Fruit fly (Drosophila melanogaster) whole organism, embryonic: ENCODE data around the gene corn.
A peak's percentile ranks its signal among the peaks of the same experiment; 100 is the strongest.

Source experiments
- B-H2 ChIP-seq: fragments of 200-800 bp; sonication (Bioruptor generic); optimal IDR thresholded peaks from 2 replicates; lab custom pipeline; 2018; ENCODE audit warnings: missing biosample characterization, mild to moderate bottlenecking, missing genetic modification characterization
- BtbVII ChIP-seq: fragments of 200-800 bp; sonication (Bioruptor generic); optimal IDR thresholded peaks from 3 replicates; lab custom pipeline; 2017; ENCODE audit warnings: missing biosample characterization, mild to moderate bottlenecking, missing genetic modification characterization
- C15 ChIP-seq: fragments of 200-800 bp; sonication (Bioruptor generic); IDR thresholded peaks from 3 replicates; pipeline ENCODE4 v1.3.6; 2022; ENCODE audit warnings: missing biosample characterization, missing genetic modification characterization
- CG10462 ChIP-seq: fragments of 200-800 bp; sonication (Bioruptor generic); optimal IDR thresholded peaks from 2 replicates; lab custom pipeline; 2016; ENCODE audit warnings: missing biosample characterization, missing genetic modification characterization
- CG10543 ChIP-seq: fragments of 200-800 bp; sonication (Bioruptor generic); optimal IDR thresholded peaks from 3 replicates; lab custom pipeline; 2017; ENCODE audit warnings: missing biosample characterization, mild to moderate bottlenecking, missing genetic modification characterization, moderate library complexity
- CG11504 ChIP-seq: fragments of 200-800 bp; sonication (Bioruptor generic); optimal IDR thresholded peaks from 3 replicates; lab custom pipeline; 2019; ENCODE audit warnings: missing biosample characterization, mild to moderate bottlenecking, missing genetic modification characterization, moderate library complexity
- CG13624 ChIP-seq: fragments of 200-800 bp; sonication (Bioruptor generic); optimal IDR thresholded peaks from 2 replicates; lab custom pipeline; 2016; ENCODE audit warnings: missing biosample characterization, missing genetic modification characterization
- CG14667 ChIP-seq: fragments of 200-800 bp; sonication (Bioruptor generic); IDR thresholded peaks from 2 replicates; pipeline ENCODE4 v1.3.6; 2022; ENCODE audit warnings: missing biosample characterization, missing genetic modification characterization
- CG1529 ChIP-seq: fragments of 200-800 bp; sonication (Bioruptor generic); optimal IDR thresholded peaks from 3 replicates; lab custom pipeline; 2018; ENCODE audit warnings: missing biosample characterization, missing genetic modification characterization
- CG15479 ChIP-seq: fragments of 200-800 bp; sonication (Bioruptor generic); optimal IDR thresholded peaks from 3 replicates; lab custom pipeline; 2019; ENCODE audit warnings: missing biosample characterization, mild to moderate bottlenecking, missing genetic modification characterization, moderate library complexity
- CG17802 ChIP-seq: fragments of 200-800 bp; sonication (Bioruptor generic); optimal IDR thresholded peaks from 2 replicates; lab custom pipeline; 2018; ENCODE audit warnings: missing biosample characterization, mild to moderate bottlenecking, missing genetic modification characterization, moderate library complexity
- CG18619 ChIP-seq: fragments of 200-800 bp; sonication (Bioruptor generic); optimal IDR thresholded peaks from 3 replicates; lab custom pipeline; 2017; ENCODE audit warnings: missing biosample characterization, mild to moderate bottlenecking, missing genetic modification characterization
- CG2202 ChIP-seq: fragments of 200-800 bp; sonication (Bioruptor generic); optimal IDR thresholded peaks from 2 replicates; lab custom pipeline; 2018; ENCODE audit warnings: missing biosample characterization, mild to moderate bottlenecking, missing genetic modification characterization
- CG3163 ChIP-seq: fragments of 200-800 bp; sonication (Bioruptor generic); optimal IDR thresholded peaks from 3 replicates; lab custom pipeline; 2016; ENCODE audit warnings: missing biosample characterization, missing genetic modification characterization
- CG32772 ChIP-seq: fragments of 200-800 bp; sonication (Bioruptor generic); IDR thresholded peaks from 2 replicates; pipeline ENCODE4 v1.3.6; 2022; ENCODE audit warnings: missing biosample characterization, missing genetic modification characterization
- CG4328 ChIP-seq: fragments of 200-800 bp; sonication (Bioruptor generic); optimal IDR thresholded peaks from 3 replicates; lab custom pipeline; 2017; ENCODE audit warnings: missing biosample characterization, missing genetic modification reagents, missing genetic modification characterization
- CG5180 ChIP-seq: fragments of 200-800 bp; sonication (Bioruptor generic); optimal IDR thresholded peaks from 3 replicates; lab custom pipeline; 2017; ENCODE audit warnings: missing biosample characterization, missing genetic modification characterization, mild to moderate bottlenecking, moderate library complexity, missing genetic modification reagents
- CG5245 ChIP-seq: fragments of 200-800 bp; sonication (Bioruptor generic); optimal IDR thresholded peaks from 3 replicates; lab custom pipeline; 2016; ENCODE audit warnings: missing biosample characterization, missing genetic modification characterization
- CG6254 ChIP-seq: fragments of 200-800 bp; sonication (Bioruptor generic); optimal IDR thresholded peaks from 3 replicates; lab custom pipeline; 2017; ENCODE audit warnings: mild to moderate bottlenecking, missing biosample characterization, missing genetic modification reagents, missing genetic modification characterization
- CG7357 ChIP-seq: fragments of 200-800 bp; sonication (Bioruptor generic); IDR thresholded peaks from 3 replicates; pipeline ENCODE4 v1.3.6; 2022; ENCODE audit warnings: missing biosample characterization, missing genetic modification characterization
- D19B ChIP-seq: fragments of 200-800 bp; sonication (Bioruptor generic); optimal IDR thresholded peaks from 2 replicates; lab custom pipeline; 2017; ENCODE audit warnings: missing biosample characterization, mild to moderate bottlenecking, missing genetic modification characterization
- Dad ChIP-seq: fragments of 200-800 bp; sonication (Bioruptor generic); optimal IDR thresholded peaks from 3 replicates; lab custom pipeline; 2016; ENCODE audit warnings: missing biosample characterization, missing genetic modification characterization
- Doc2 ChIP-seq: fragments of 200-800 bp; sonication (Bioruptor generic); IDR thresholded peaks from 2 replicates; pipeline ENCODE4 v1.3.6; 2022; ENCODE audit warnings: missing biosample characterization, missing genetic modification characterization
- Doc3 ChIP-seq: fragments of 200-800 bp; sonication (Bioruptor generic); IDR thresholded peaks from 3 replicates; pipeline ENCODE4 v1.3.6; 2022; ENCODE audit warnings: missing biosample characterization, missing genetic modification characterization; ENCODE audit not compliant: partially characterized antibody
- E2f1 ChIP-seq: fragments of 200-800 bp; sonication (Bioruptor generic); IDR thresholded peaks from 2 replicates; pipeline ENCODE4 v1.3.6; 2022; ENCODE audit warnings: missing biosample characterization, missing genetic modification characterization
- Ets65A ChIP-seq: fragments of 200-800 bp; sonication (Bioruptor generic); peaks from one replicate; lab custom pipeline; 2016; ENCODE audit warnings: missing biosample characterization, missing genetic modification characterization
- Fer3 ChIP-seq: fragments of 200-800 bp; sonication (Bioruptor generic); optimal IDR thresholded peaks from 2 replicates; lab custom pipeline; 2018; ENCODE audit warnings: missing biosample characterization, mild to moderate bottlenecking, missing genetic modification characterization, moderate library complexity
- Hmr ChIP-seq: fragments of 200-800 bp; sonication (Bioruptor generic); optimal IDR thresholded peaks from 3 replicates; lab custom pipeline; 2017; ENCODE audit warnings: mild to moderate bottlenecking, missing biosample characterization, missing genetic modification reagents, missing genetic modification characterization
- Hr39 ChIP-seq: fragments of >200 bp; optimal IDR thresholded peaks from 2 replicates; lab custom pipeline; 2017
- Jarid2 ChIP-seq: fragments of 200-800 bp; sonication (Bioruptor generic); optimal IDR thresholded peaks from 3 replicates; lab custom pipeline; 2017; ENCODE audit warnings: mild to moderate bottlenecking, missing biosample characterization, missing genetic modification reagents, missing genetic modification characterization
- Med ChIP-seq: fragments of 200-800 bp; sonication (Bioruptor generic); peaks from one replicate; lab custom pipeline; 2016; ENCODE audit warnings: missing biosample characterization, missing genetic modification characterization, mild to moderate bottlenecking, inconsistent platforms, moderate library complexity
- Nf-YB ChIP-seq: fragments of 200-800 bp; sonication (Bioruptor generic); optimal IDR thresholded peaks from 3 replicates; lab custom pipeline; 2019; ENCODE audit warnings: missing biosample characterization, mild to moderate bottlenecking, missing genetic modification characterization, moderate library complexity
- Scr ChIP-seq: fragments of 200-800 bp; sonication (Bioruptor generic); IDR thresholded peaks from 2 replicates; pipeline ENCODE4 v1.3.6; 2022; ENCODE audit warnings: missing biosample characterization, missing genetic modification characterization; ENCODE audit not compliant: partially characterized antibody
- Tbp ChIP-seq: fragments of >200 bp; optimal IDR thresholded peaks from 2 replicates; lab custom pipeline; 2018; ENCODE audit warnings: missing biosample characterization, missing genetic modification characterization
- cad ChIP-seq: fragments of >200 bp; optimal IDR thresholded peaks from 2 replicates; lab custom pipeline; 2017; ENCODE audit warnings: missing biosample characterization, missing genetic modification characterization
- caup ChIP-seq: fragments of 200-800 bp; sonication (Bioruptor generic); optimal IDR thresholded peaks from 3 replicates; lab custom pipeline; 2017; ENCODE audit warnings: missing biosample characterization, mild to moderate bottlenecking, missing genetic modification characterization, moderate library complexity; ENCODE audit not compliant: severe bottlenecking
- chinmo ChIP-seq: fragments of 200-800 bp; sonication (Bioruptor generic); IDR thresholded peaks from 4 replicates; pipeline ENCODE4 v1.3.6; 2022; ENCODE audit warnings: missing biosample characterization, missing genetic modification characterization; ENCODE audit not compliant: partially characterized antibody
- emc ChIP-seq: fragments of 200-800 bp; sonication (Bioruptor generic); optimal IDR thresholded peaks from 2 replicates; lab custom pipeline; 2016; ENCODE audit warnings: missing biosample characterization, missing genetic modification characterization
- grau ChIP-seq: fragments of 200-800 bp; optimal IDR thresholded peaks from 3 replicates; lab custom pipeline; 2019; ENCODE audit warnings: missing biosample characterization, mild to moderate bottlenecking, missing genetic modification characterization, moderate library complexity
- lmd ChIP-seq: fragments of 200-800 bp; sonication (Bioruptor generic); IDR thresholded peaks from 2 replicates; pipeline ENCODE4 v1.3.6; 2022; ENCODE audit warnings: missing biosample characterization, missing genetic modification characterization
- pb ChIP-seq: fragments of 200-800 bp; sonication (Bioruptor generic); optimal IDR thresholded peaks from 3 replicates; lab custom pipeline; 2016; ENCODE audit warnings: missing biosample characterization, missing genetic modification characterization
- phol ChIP-seq: fragments of 200-800 bp; sonication (Bioruptor generic); optimal IDR thresholded peaks from 3 replicates; lab custom pipeline; 2018; ENCODE audit warnings: missing biosample characterization, mild to moderate bottlenecking, missing genetic modification characterization, moderate library complexity
- pita ChIP-seq: fragments of 200-800 bp; sonication (Bioruptor generic); optimal IDR thresholded peaks from 2 replicates; lab custom pipeline; 2017; ENCODE audit warnings: missing biosample characterization, mild to moderate bottlenecking, missing genetic modification characterization
- row ChIP-seq: fragments of 200-800 bp; sonication (Bioruptor generic); IDR thresholded peaks from 3 replicates; pipeline ENCODE4 v1.3.6; 2022; ENCODE audit warnings: missing biosample characterization, missing genetic modification characterization
- salm ChIP-seq: fragments of 200-800 bp; sonication (Bioruptor generic); optimal IDR thresholded peaks from 2 replicates; lab custom pipeline; 2018; ENCODE audit warnings: missing biosample characterization, mild to moderate bottlenecking, missing genetic modification characterization
- schlank ChIP-seq: fragments of 200-800 bp; sonication (Bioruptor generic); optimal IDR thresholded peaks from 2 replicates; lab custom pipeline; 2018; ENCODE audit warnings: missing biosample characterization, mild to moderate bottlenecking, missing genetic modification characterization
- sd ChIP-seq: fragments of 200-800 bp; sonication (Bioruptor generic); optimal IDR thresholded peaks from 3 replicates; lab custom pipeline; 2018; ENCODE audit warnings: missing biosample characterization, mild to moderate bottlenecking, missing genetic modification characterization, moderate library complexity
- sima ChIP-seq: fragments of 200-800 bp; sonication (Bioruptor generic); optimal IDR thresholded peaks from 2 replicates; lab custom pipeline; 2016; ENCODE audit warnings: missing biosample characterization, missing genetic modification characterization
- tna ChIP-seq: fragments of 200-800 bp; sonication (Bioruptor generic); IDR thresholded peaks from 2 replicates; pipeline ENCODE4 v1.3.6; 2022; ENCODE audit warnings: missing biosample characterization, missing genetic modification characterization; ENCODE audit not compliant: partially characterized antibody
- toy ChIP-seq: fragments of 200-800 bp; sonication (Bioruptor generic); IDR thresholded peaks from 2 replicates; pipeline ENCODE4 v1.3.6; 2022; ENCODE audit warnings: missing biosample characterization, missing genetic modification characterization
- trem ChIP-seq: fragments of 200-800 bp; optimal IDR thresholded peaks from 3 replicates; lab custom pipeline; 2019; ENCODE audit warnings: missing biosample characterization, mild to moderate bottlenecking, missing genetic modification characterization, moderate library complexity
- zf30C ChIP-seq: fragments of 200-800 bp; sonication (Bioruptor generic); optimal IDR thresholded peaks from 3 replicates; lab custom pipeline; 2018; ENCODE audit warnings: missing biosample characterization, mild to moderate bottlenecking, missing genetic modification characterization

Gene corn

DNA sequence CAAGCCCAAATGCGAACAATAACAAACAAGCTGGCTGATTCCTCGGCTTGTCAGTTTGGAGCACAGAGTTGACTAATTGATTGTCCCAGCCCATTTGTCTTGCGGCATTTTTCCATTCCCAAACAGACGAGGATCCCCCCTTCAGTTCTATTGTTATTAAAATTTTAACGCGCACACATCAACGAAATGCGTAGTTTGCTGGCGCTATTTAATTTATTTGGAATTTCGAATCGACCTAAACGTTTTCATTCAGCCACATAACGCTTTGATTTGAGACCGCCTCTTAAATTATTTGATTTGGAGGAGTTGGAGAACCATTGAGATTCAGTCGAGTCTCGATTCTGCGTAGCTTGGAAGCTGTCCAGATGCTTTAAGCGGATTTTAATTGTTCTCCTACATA lies 40.9 kb downstream of the corn start (continued):
- TF ChIP-seq CG17802 (no peak), sd (tag; lab: Kevin White, UChicago) (peak; percentile 94), Hmr (no peak), Scr (no peak), CG15479 (GFP tag; lab: Kevin White, UChicago) (no peak), Jarid2 (GFP tag; lab: Kevin White, UChicago) (no peak), caup (no peak), CG13624 (GFP tag; lab: Kevin White, UChicago) (peak; percentile 64), CG10462 (GFP tag; lab: Kevin White, UChicago) (no peak), B-H2 (peak; percentile 62), CG10543 (GFP tag; lab: Kevin White, UChicago) (peak; percentile 5), CG5245 (GFP tag; lab: Kevin White, UChicago) (no peak), Fer3 (tag; lab: Kevin White, UChicago) (no peak), pita (GFP tag; lab: Kevin White, UChicago) (no peak), chinmo (GFP tag; lab: Robert Waterston, UW) (0 out of 4 replicates have a peak, but pooled peaks have one; percentile 48), sima (GFP tag; lab: Kevin White, UChicago) (no peak), cad (GFP tag; lab: Kevin White, UChicago) (no peak), Doc2 (GFP tag; lab: Robert Waterston, UW) (no peak), CG2202 (no peak), CG4328 (GFP tag; lab: Kevin White, UChicago) (no peak), D19B (no peak), toy (no peak), E2f1 (GFP tag; lab: Robert Waterston, UW) (no peak), Doc3 (GFP tag; lab: Robert Waterston, UW) (no peak), tna (GFP tag; lab: Robert Waterston, UW) (no peak), lmd (GFP tag; lab: Robert Waterston, UW) (no peak)

DNA sequence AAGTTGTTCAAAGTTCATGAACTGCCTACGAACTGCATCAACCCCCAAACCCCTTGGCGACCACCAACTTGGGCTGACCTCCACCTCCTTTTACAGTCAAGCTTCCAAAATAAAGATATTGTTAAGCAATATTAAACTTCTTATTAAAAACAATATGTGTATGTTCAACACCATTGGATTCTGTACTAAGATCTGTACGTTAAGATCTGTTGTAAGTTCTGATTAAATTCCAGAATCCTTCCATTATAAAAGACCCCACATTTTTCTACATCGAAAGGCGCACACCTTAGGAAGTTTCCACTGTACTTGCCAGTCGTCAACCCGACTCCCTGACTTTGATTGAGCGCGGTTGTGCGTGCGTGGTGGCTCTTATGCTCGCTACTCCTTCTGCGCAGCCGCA lies 43.9 kb downstream of the corn start:
- TF ChIP-seq Tbp (no peak), CG11504 (tag; lab: Kevin White, UChicago) (peak; percentile 6), CG32772 (no peak), trem (tag; lab: Kevin White, UChicago) (no peak), Med (peak; percentile 8), Dad (GFP tag; lab: Kevin White, UChicago) (no peak), CG5180 (no peak), CG1529 (GFP tag; lab: Kevin White, UChicago) (no peak), lmd (GFP tag; lab: Robert Waterston, UW) (0 out of 2 replicates have a peak, but pooled peaks have one; percentile 10), zf30C (GFP tag; lab: Kevin White, UChicago) (no peak), Nf-YB (GFP tag; lab: Kevin White, UChicago) (no peak), CG7357 (GFP tag; lab: Robert Waterston, UW) (0 out of 3 replicates have a peak, but pooled peaks have one; percentile 23), CG3163 (GFP tag; lab: Kevin White, UChicago) (no peak), phol (tag; lab: Kevin White, UChicago) (peak; percentile 23), grau (tag; lab: Kevin White, UChicago) (peak; percentile 74), CG17802 (no peak), CG6254 (GFP tag; lab: Kevin White, UChicago) (no peak), emc (no peak), CG18619 (no peak), row (GFP tag; lab: Robert Waterston, UW) (peak; percentile 39; the same call in 2 of the 3 replicates), pb (GFP tag; lab: Kevin White, UChicago) (no peak), C15 (GFP tag; lab: Robert Waterston, UW) (no peak), Ets65A (GFP tag; lab: Kevin White, UChicago) (peak; percentile 35), pita (GFP tag; lab: Kevin White, UChicago) (no peak), salm (tag; lab: Kevin White, UChicago) (no peak), schlank (tag; lab: Kevin White, UChicago) (no peak), BtbVII (GFP tag; lab: Kevin White, UChicago) (no peak), Hr39 (lab: Kevin White, UChicago) (no peak), CG14667 (GFP tag; lab: Robert Waterston, UW) (no peak)
